Worm (Caenorhabditis elegans) whole organism, early embryonic: Measurements from ENCODE around the gene C31H1.2.

ENCODE experiments used
- ama-1 ChIP-seq: fragments of 150-350 bp; optimal IDR thresholded peaks from 2 replicates; lab custom pipeline; 2014
- ceh-13 ChIP-seq: fragments of 200-800 bp; sonication (Bioruptor generic); optimal IDR thresholded peaks from 2 replicates; lab custom pipeline; 2018; ENCODE audit warnings: mild to moderate bottlenecking, missing genetic modification characterization, missing compliant biosample characterization
- ets-7 ChIP-seq: sonication (generic microtip); optimal IDR thresholded peaks from 2 replicates; lab custom pipeline; 2016; ENCODE audit warnings: missing genotype, missing genetic modification characterization, missing compliant biosample characterization
- flt-1 ChIP-seq: fragments of 200-800 bp; sonication (Bioruptor generic); IDR thresholded peaks from 2 replicates; pipeline ENCODE4 v1.3.6; 2022; ENCODE audit warnings: missing genetic modification characterization, missing compliant biosample characterization
- hmg-4 ChIP-seq: fragments of 200-800 bp; sonication (Bioruptor generic); optimal IDR thresholded peaks from 2 replicates; lab custom pipeline; 2018; ENCODE audit warnings: mild to moderate bottlenecking, missing genetic modification characterization, missing compliant biosample characterization
- hnd-1 ChIP-seq: sonication (generic microtip); optimal IDR thresholded peaks from 2 replicates; lab custom pipeline; 2016; ENCODE audit warnings: missing genetic modification characterization, missing compliant biosample characterization
- pes-1 ChIP-seq: fragments of 200-800 bp; sonication (Bioruptor generic); IDR thresholded peaks from 2 replicates; pipeline ENCODE4 v1.3.6; 2022; ENCODE audit warnings: missing genetic modification reagents, missing genetic modification characterization, missing compliant biosample characterization
- scrt-1 ChIP-seq: fragments of 200-800 bp; sonication (Bioruptor generic); IDR thresholded peaks from 2 replicates; pipeline ENCODE4 v1.3.6; 2022; ENCODE audit warnings: missing genetic modification characterization, missing compliant biosample characterization
- sea-1 ChIP-seq: fragments of 200-800 bp; sonication (Bioruptor generic); conservative IDR thresholded peaks from 2 replicates; pipeline ENCODE4 v1.3.6; 2022; ENCODE audit warnings: missing genetic modification characterization, missing compliant biosample characterization
- tbx-11 ChIP-seq: fragments of 200-800 bp; sonication (Bioruptor generic); IDR thresholded peaks from 2 replicates; pipeline ENCODE4 v1.3.6; 2022; ENCODE audit warnings: missing genetic modification characterization, missing compliant biosample characterization
- tra-4 ChIP-seq: sonication (generic microtip); optimal IDR thresholded peaks from 2 replicates; lab custom pipeline; 2017; ENCODE audit warnings: missing genetic modification characterization, missing compliant biosample characterization

DNA sequence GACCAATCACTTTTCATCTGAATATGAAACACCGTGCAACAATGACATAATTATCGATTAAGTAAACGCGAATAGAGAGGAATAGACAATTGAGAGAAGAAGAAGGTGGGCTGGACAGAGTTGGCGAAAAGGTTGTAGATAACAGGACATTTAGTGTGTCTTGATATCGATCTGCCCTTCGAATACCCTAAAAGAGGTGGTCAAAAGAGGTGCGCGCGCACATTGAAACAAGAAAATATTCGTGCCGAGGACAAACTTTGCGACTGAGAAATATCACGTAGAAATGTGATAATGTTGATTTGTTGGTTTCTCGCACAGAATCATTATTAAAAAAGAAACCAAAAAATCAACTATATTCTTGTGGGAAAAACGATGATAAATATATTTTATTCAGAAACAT, 41.2 kb upstream of the C31H1.2 start:
- no peak for TF ChIP-seq ceh-13 (GFP tag; lab: Kevin White, UChicago)
- no peak for TF ChIP-seq flt-1 (GFP tag; lab: Robert Waterston, UW)
- TF ChIP-seq pes-1 (GFP tag; lab: Robert Waterston, UW): no peak
- TF ChIP-seq ets-7 (tag; lab: Kevin White, UChicago): no peak
- no peak for TF ChIP-seq hnd-1 (tag; lab: Kevin White, UChicago)
- no peak for TF ChIP-seq hmg-4 (GFP tag; lab: Kevin White, UChicago)
- TF ChIP-seq ama-1: no peak
- TF ChIP-seq tra-4 (tag; lab: Kevin White, UChicago): no peak
- no peak for TF ChIP-seq sea-1 (GFP tag; lab: Robert Waterston, UW)
- TF ChIP-seq scrt-1 (GFP tag; lab: Robert Waterston, UW): no peak
- TF ChIP-seq tbx-11 (GFP tag; lab: Robert Waterston, UW): no peak
